Fruit fly (Drosophila melanogaster) whole organism, pupa: Measurements from ENCODE around the gene Ir68b.
A peak's percentile ranks its signal among the peaks of the same experiment; 100 is the strongest.

Experiments used
- CG10348 ChIP-seq: fragments of 200-800 bp; sonication (Bioruptor generic); IDR thresholded peaks from 2 replicates; pipeline ENCODE4 v1.3.6; 2022; ENCODE audit warnings: missing biosample characterization, missing genetic modification characterization
- CG12605 ChIP-seq: fragments of 200-800 bp; sonication (Bioruptor generic); IDR thresholded peaks from 2 replicates; pipeline ENCODE4 v1.3.6; 2022; ENCODE audit warnings: missing biosample characterization, missing genetic modification characterization
- CG13204 ChIP-seq: fragments of 200-800 bp; sonication (Bioruptor generic); optimal IDR thresholded peaks from 2 replicates; lab custom pipeline; 2018; ENCODE audit warnings: missing biosample characterization, mild to moderate bottlenecking, missing genetic modification characterization, moderate library complexity
- CG14655 ChIP-seq: fragments of 200-800 bp; sonication (Bioruptor generic); optimal IDR thresholded peaks from 3 replicates; lab custom pipeline; 2017; ENCODE audit warnings: mild to moderate bottlenecking, missing biosample characterization, missing genetic modification reagents, missing genetic modification characterization
- CG15710 ChIP-seq: fragments of 200-800 bp; sonication (Bioruptor generic); optimal IDR thresholded peaks from 2 replicates; lab custom pipeline; 2018; ENCODE audit warnings: missing biosample characterization, mild to moderate bottlenecking, missing genetic modification characterization, moderate library complexity
- CG17806 ChIP-seq: fragments of 200-800 bp; sonication (Bioruptor generic); optimal IDR thresholded peaks from 2 replicates; lab custom pipeline; 2018; ENCODE audit warnings: missing biosample characterization, mild to moderate bottlenecking, missing genetic modification characterization, moderate library complexity
- CG32121 ChIP-seq: fragments of 200-800 bp; sonication (Bioruptor generic); IDR thresholded peaks from 2 replicates; pipeline ENCODE4 v1.3.6; 2022; ENCODE audit warnings: missing biosample characterization, missing genetic modification characterization
- CG34367 ChIP-seq: fragments of 200-800 bp; sonication (Bioruptor generic); optimal IDR thresholded peaks from 2 replicates; lab custom pipeline; 2018; ENCODE audit warnings: missing biosample characterization, mild to moderate bottlenecking, missing genetic modification characterization
- CG4496 ChIP-seq: fragments of 200-800 bp; sonication (Bioruptor generic); IDR thresholded peaks from 3 replicates; pipeline ENCODE4 v1.3.6; 2022; ENCODE audit warnings: missing biosample characterization, missing genetic modification characterization
- CG8159 ChIP-seq: fragments of 200-800 bp; sonication (Bioruptor generic); optimal IDR thresholded peaks from 3 replicates; lab custom pipeline; 2018; ENCODE audit warnings: missing biosample characterization, mild to moderate bottlenecking, missing genetic modification characterization, moderate library complexity
- CG8301 ChIP-seq: fragments of 200-800 bp; sonication (Bioruptor generic); optimal IDR thresholded peaks from 2 replicates; lab custom pipeline; 2018; ENCODE audit warnings: missing biosample characterization, mild to moderate bottlenecking, missing genetic modification characterization
- CG9948 ChIP-seq: fragments of 200-800 bp; sonication (Bioruptor generic); optimal IDR thresholded peaks from 2 replicates; lab custom pipeline; 2018; ENCODE audit warnings: missing biosample characterization, mild to moderate bottlenecking, missing genetic modification characterization, moderate library complexity
- D1 ChIP-seq: fragments of 200-800 bp; sonication (Bioruptor generic); optimal IDR thresholded peaks from 2 replicates; lab custom pipeline; 2018; ENCODE audit warnings: missing biosample characterization, mild to moderate bottlenecking, missing genetic modification characterization, moderate library complexity
- EcR ChIP-seq: fragments of 200-800 bp; sonication (Bioruptor generic); optimal IDR thresholded peaks from 3 replicates; lab custom pipeline; 2019; ENCODE audit warnings: missing biosample characterization, missing genetic modification characterization, mild to moderate bottlenecking, moderate library complexity, missing genetic modification reagents
- Ets98B ChIP-seq: fragments of 200-800 bp; sonication (Bioruptor generic); IDR thresholded peaks from 2 replicates; pipeline ENCODE4 v1.3.6; 2022; ENCODE audit warnings: missing biosample characterization, missing genetic modification characterization
- Pif1A ChIP-seq: fragments of 200-800 bp; sonication (Bioruptor generic); optimal IDR thresholded peaks from 3 replicates; lab custom pipeline; 2016; ENCODE audit warnings: missing biosample characterization, missing genetic modification characterization
- Pif1B ChIP-seq: fragments of 200-800 bp; sonication (Bioruptor generic); optimal IDR thresholded peaks from 3 replicates; lab custom pipeline; 2016; ENCODE audit warnings: missing biosample characterization, missing genetic modification characterization
- Snoo ChIP-seq: fragments of 200-800 bp; sonication (Bioruptor generic); optimal IDR thresholded peaks from 3 replicates; lab custom pipeline; 2017; ENCODE audit warnings: missing biosample characterization, mild to moderate bottlenecking, missing genetic modification characterization, inconsistent platforms
- fd96Ca ChIP-seq: fragments of 200-800 bp; sonication (Bioruptor generic); IDR thresholded peaks from 3 replicates; pipeline ENCODE4 v1.3.6; 2022; ENCODE audit warnings: missing biosample characterization, missing genetic modification characterization
- gl ChIP-seq: fragments of 200-800 bp; sonication (Bioruptor generic); optimal IDR thresholded peaks from 2 replicates; lab custom pipeline; 2018; ENCODE audit warnings: missing biosample characterization, mild to moderate bottlenecking, missing genetic modification characterization
- rn ChIP-seq: fragments of 200-800 bp; sonication (Bioruptor generic); IDR thresholded peaks from 2 replicates; pipeline ENCODE4 v1.3.6; 2022; ENCODE audit warnings: missing biosample characterization, missing genetic modification characterization

Ir68b gene

DNA sequence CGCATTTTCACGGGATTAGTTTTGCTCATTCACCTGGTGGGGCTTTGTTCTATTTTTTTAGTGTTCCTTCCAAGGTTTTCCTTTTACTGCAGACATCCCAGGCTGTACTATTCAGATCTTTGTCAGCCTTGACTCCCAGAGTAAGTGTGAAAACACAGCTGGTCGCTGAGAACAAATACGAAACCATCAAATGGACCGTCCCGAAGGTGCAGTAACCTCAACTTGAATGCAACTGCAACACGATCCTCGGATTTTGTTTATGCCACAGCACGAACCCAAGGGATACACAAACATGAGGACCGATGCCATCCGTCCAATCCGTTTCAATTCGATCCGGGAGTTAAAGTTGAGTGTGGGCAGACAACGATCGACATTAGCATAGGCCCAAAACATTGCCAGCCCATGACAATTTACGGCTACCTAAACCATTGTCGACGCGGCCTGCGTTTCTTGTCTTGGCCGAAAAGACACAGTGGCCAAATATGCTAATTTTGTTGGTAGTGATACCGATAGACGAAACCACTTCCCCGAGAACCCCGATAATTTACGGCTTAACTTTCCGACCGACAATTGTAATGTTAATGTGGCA is 44.0 kb downstream of the Ir68b start:
- TF ChIP-seq CG10348 (GFP tag; lab: Robert Waterston, UW) (no peak), CG12605 (GFP tag; lab: Robert Waterston, UW) (no peak), EcR (GFP tag; lab: Kevin White, UChicago) (no peak), CG32121 (GFP tag; lab: Robert Waterston, UW) (no peak), Snoo (no peak), CG8159 (tag; lab: Kevin White, UChicago) (no peak), fd96Ca (no peak)
- TF ChIP-seq, all 21 proteins: peak for 0

DNA sequence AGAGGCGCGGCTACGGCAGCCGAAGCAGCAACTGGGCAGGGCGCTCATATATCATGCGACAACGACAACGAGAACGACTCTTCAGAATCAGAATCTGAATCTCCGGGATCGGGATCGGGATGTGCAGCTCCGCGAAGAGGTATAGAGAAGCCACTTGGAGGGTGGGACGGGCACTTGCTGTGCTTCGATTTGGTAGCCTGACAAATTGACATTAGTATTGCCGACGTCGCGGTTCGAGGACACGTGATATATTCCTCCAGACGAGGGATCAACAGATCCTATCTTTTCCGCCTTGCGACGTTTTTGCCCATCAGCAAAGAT is 44.7 kb downstream of the Ir68b start:
- TF ChIP-seq CG14655 (GFP tag; lab: Kevin White, UChicago): no peak
- TF ChIP-seq rn: no peak
- TF ChIP-seq D1 (tag; lab: Kevin White, UChicago): no peak
- no peak for TF ChIP-seq Snoo
- TF ChIP-seq CG4496: no peak
- TF ChIP-seq CG12605 (GFP tag; lab: Robert Waterston, UW): 0 out of 2 replicates have a peak, but pooled peaks have one; percentile 7
- no peak; the same call in 1 of the 2 replicates for TF ChIP-seq Ets98B

DNA sequence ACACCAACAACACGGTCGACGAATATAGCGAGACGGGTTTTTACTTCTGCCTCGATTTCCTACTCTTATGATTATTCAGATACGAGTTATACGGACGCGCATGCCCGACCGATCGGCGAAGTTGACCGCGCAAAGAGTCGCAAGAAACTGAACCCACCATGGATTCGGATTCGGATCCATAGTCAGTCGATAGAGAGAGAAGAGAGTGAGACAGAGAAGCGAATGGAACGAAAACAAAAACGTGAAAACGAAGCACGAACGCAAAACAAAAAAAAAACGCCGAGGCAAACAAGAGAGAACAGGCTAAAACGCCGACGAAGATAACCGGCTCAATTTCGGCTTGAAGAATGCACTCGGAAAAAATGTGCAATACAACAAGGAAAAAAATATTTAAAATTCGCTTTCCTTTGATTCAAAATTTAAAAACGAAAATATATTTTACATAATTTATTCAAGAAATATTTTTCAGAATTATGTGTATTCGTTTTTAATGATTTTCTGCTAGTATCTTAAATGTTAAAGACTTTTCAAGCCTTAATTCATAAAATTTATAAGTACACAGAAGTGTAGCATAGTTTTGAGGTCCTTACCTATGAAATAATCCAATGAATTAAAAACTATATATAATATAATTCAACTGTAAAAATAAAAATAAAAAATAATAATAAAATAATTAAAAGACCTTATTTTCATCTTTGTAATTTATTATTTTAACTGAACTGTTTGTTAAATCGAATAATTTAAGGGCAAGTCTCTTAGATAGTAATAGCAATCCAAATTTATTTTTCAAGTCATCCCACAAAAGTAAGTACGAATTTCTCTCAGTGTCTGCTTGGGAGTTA is 45.3 kb downstream of the Ir68b start, which contains the start of gene Sema5c:
TSS of gene Sema5c (minus strand) at position 152 of the 842 bp plus-strand sequence.
- TF ChIP-seq CG32121 (GFP tag; lab: Robert Waterston, UW) (peak; percentile 40; the same call in 1 of the 2 replicates), CG10348 (GFP tag; lab: Robert Waterston, UW) (no peak), CG8159 (tag; lab: Kevin White, UChicago) (peak; percentile 86), CG17806 (tag; lab: Kevin White, UChicago) (peak; percentile 58), CG15710 (tag; lab: Kevin White, UChicago) (peak; percentile 76), CG34367 (tag; lab: Kevin White, UChicago) (peak; percentile 52), CG8301 (tag; lab: Kevin White, UChicago) (peak; percentile 12), Snoo (peak; percentile 69), gl (peak; percentile 63), EcR (GFP tag; lab: Kevin White, UChicago) (peak; percentile 79), CG12605 (GFP tag; lab: Robert Waterston, UW) (peak; percentile 81), CG4496 (peak; percentile 84), Ets98B (peak; percentile 72), Pif1B (peak; percentile 71), fd96Ca (peak; percentile 53; the same call in 2 of the 3 replicates), CG14655 (GFP tag; lab: Kevin White, UChicago) (peak; percentile 68), CG9948 (peak; percentile 78), Pif1A (GFP tag; lab: Kevin White, UChicago) (peak; percentile 30), D1 (tag; lab: Kevin White, UChicago) (no peak), rn (peak; percentile 55), CG13204 (GFP tag; lab: Kevin White, UChicago) (peak; percentile 32)
- TF ChIP-seq, all 21 proteins: peak for 19

DNA sequence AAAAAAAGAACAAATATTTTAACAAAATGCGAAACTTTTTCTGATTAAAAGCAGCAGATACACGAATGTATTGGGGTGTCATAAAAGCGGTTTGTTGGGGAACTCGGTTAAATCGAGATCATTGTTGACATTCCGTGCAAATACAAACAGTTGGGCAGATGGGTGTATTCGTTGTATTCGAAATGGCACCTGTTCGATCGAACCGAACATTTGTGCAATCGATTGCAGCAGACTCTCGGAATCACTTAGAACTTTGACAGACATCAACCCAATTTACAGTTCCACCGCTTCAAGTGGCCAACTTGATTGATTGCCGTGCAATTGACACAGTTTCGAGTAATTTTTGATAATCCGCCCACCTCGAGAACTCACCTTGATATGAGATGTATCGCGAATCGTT is 46.8 kb downstream of the Ir68b start:
- TF ChIP-seq EcR (GFP tag; lab: Kevin White, UChicago) (no peak), CG34367 (tag; lab: Kevin White, UChicago) (no peak), Pif1A (GFP tag; lab: Kevin White, UChicago) (no peak), Ets98B (no peak), CG8301 (tag; lab: Kevin White, UChicago) (no peak), D1 (tag; lab: Kevin White, UChicago) (no peak), CG8159 (tag; lab: Kevin White, UChicago) (no peak), CG14655 (GFP tag; lab: Kevin White, UChicago) (no peak), CG9948 (no peak), Snoo (no peak), CG13204 (GFP tag; lab: Kevin White, UChicago) (no peak)

DNA sequence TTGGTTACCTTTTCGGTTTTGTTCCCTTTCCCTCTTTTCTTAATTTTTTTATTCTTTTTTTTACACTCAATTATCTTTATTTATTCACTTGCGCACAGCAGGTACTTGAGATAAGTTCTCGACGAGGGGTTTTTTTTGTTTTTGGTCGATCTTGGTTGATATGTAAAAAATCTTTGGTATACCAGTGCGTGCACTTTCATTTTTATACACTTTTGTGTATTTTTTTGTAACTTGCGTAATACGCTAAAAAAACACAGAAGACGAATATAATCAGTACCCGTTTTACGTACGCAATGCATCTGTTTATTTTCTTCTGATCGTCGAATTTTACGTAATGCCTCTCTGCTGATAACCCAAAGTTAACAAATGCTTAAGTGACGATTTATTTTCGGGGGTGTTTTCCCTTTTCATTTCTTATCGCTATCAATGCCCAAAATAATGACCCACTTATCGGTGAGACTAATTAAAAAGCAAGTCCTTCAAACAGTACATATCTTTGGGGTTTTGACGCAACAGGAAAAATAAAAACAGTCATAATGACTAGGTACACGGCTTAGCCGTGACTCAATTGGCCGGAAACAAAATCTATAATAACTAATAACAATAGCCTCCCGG is 47.8 kb downstream of the Ir68b start:
- TF ChIP-seq Ets98B: no peak
- no peak for TF ChIP-seq CG4496
- TF ChIP-seq fd96Ca: no peak
- TF ChIP-seq CG34367 (tag; lab: Kevin White, UChicago): no peak
- no peak for TF ChIP-seq CG17806 (tag; lab: Kevin White, UChicago)
- TF ChIP-seq Pif1A (GFP tag; lab: Kevin White, UChicago): no peak
- TF ChIP-seq CG14655 (GFP tag; lab: Kevin White, UChicago): no peak
- TF ChIP-seq Snoo: no peak
- no peak for TF ChIP-seq CG10348 (GFP tag; lab: Robert Waterston, UW)
- TF ChIP-seq D1 (tag; lab: Kevin White, UChicago): no peak
- TF ChIP-seq Pif1B: no peak
